Fruit fly (Drosophila melanogaster) ovary, adult (tissue): ENCODE results near the gene mgl.

Experiments
- CG17801 ChIP-seq: fragments of 200-800 bp; optimal IDR thresholded peaks from 2 replicates; lab custom pipeline; 2019; ENCODE audit warnings: missing biosample characterization, mild to moderate bottlenecking, missing genetic modification characterization, moderate library complexity; ENCODE audit not compliant: partially characterized antibody

mgl gene

dm6 chrX:9485175-9485574, 14.8 kb downstream of the mgl start:
- TF ChIP-seq CG17801 (GFP tag; lab: Kevin White, UChicago), result no peak

dm6 chrX:9483613-9484012, 16.3 kb downstream of the mgl start:
- no peak for TF ChIP-seq CG17801 (GFP tag; lab: Kevin White, UChicago)

- TF ChIP-seq CG17801 (GFP tag; lab: Kevin White, UChicago), result no peak
These were observed 21.2 kb downstream of the mgl start for dm6 chrX:9478756-9479155.

dm6 chrX:9476908-9477307, 23.0 kb downstream of the mgl start:
- TF ChIP-seq CG17801 (GFP tag; lab: Kevin White, UChicago), result peak; percentile 20

- no peak for TF ChIP-seq CG17801 (GFP tag; lab: Kevin White, UChicago)
These were observed 25.8 kb downstream of the mgl start for dm6 chrX:9474115-9474514.

- TF ChIP-seq CG17801 (GFP tag; lab: Kevin White, UChicago), result no peak
These were observed 31.6 kb downstream of the mgl start for dm6 chrX:9468285-9468684.

- TF ChIP-seq CG17801 (GFP tag; lab: Kevin White, UChicago), result no peak
These were observed 32.3 kb downstream of the mgl start for dm6 chrX:9467656-9468055.

- no peak for TF ChIP-seq CG17801 (GFP tag; lab: Kevin White, UChicago)
These were observed 32.9 kb downstream of the mgl start for dm6 chrX:9467066-9467465.

- TF ChIP-seq CG17801 (GFP tag; lab: Kevin White, UChicago), result no peak
These were observed 33.3 kb downstream of the mgl start for dm6 chrX:9466579-9466995.

dm6 chrX:9466150-9466549, 33.8 kb downstream of the mgl start:
- peak; percentile 51 for TF ChIP-seq CG17801 (GFP tag; lab: Kevin White, UChicago)

- TF ChIP-seq CG17801 (GFP tag; lab: Kevin White, UChicago), result no peak
These were observed 39.2 kb downstream of the mgl start for dm6 chrX:9460618-9461245.

dm6 chrX:9456384-9456783, 43.5 kb downstream of the mgl start:
- TF ChIP-seq CG17801 (GFP tag; lab: Kevin White, UChicago), result no peak

dm6 chrX:9446162-9446561, 53.8 kb downstream of the mgl start, which contains the start of gene CG44815:
CG44815 (minus strand) TSS chrX:9446212.
- TF ChIP-seq CG17801 (GFP tag; lab: Kevin White, UChicago), result no peak

- no peak for TF ChIP-seq CG17801 (GFP tag; lab: Kevin White, UChicago)
These were observed 59.4 kb downstream of the mgl start for dm6 chrX:9440559-9440958.

- TF ChIP-seq CG17801 (GFP tag; lab: Kevin White, UChicago), result no peak
These were observed 68.4 kb downstream of the mgl start for dm6 chrX:9431400-9432021.

- TF ChIP-seq CG17801 (GFP tag; lab: Kevin White, UChicago), result no peak
These were observed 83.9 kb downstream of the mgl start for dm6 chrX:9416045-9416444.
